Worm (Caenorhabditis elegans) whole organism, L3 larva: ENCODE results near the gene txt-9.

ENCODE experiments used
- R02D3.7 ChIP-seq: fragments of 150-350 bp; optimal IDR thresholded peaks from 2 replicates; lab custom pipeline; 2014; ENCODE audit warnings: missing biosample characterization, missing genetic modification characterization
- ZK546.5 ChIP-seq: sonication (generic microtip); optimal IDR thresholded peaks from 2 replicates; lab custom pipeline; 2017; ENCODE audit warnings: missing biosample characterization, missing genetic modification characterization
- ceh-16 ChIP-seq: sonication (generic microtip); optimal IDR thresholded peaks from 2 replicates; lab custom pipeline; 2017; ENCODE audit warnings: missing biosample characterization, missing genetic modification characterization
- nhr-76 ChIP-seq: fragments of 150-350 bp; sonication (generic microtip); optimal IDR thresholded peaks from 5 replicates; lab custom pipeline; 2014; ENCODE audit warnings: missing biosample characterization, missing genetic modification characterization
- pqm-1 ChIP-seq: fragments of 150-350 bp; optimal IDR thresholded peaks from 2 replicates; lab custom pipeline; 2017; ENCODE audit warnings: missing biosample characterization, missing genetic modification characterization, inconsistent platforms
- unc-62 ChIP-seq: fragments of 150-350 bp; sonication (generic microtip); optimal IDR thresholded peaks from 4 replicates; lab custom pipeline; 2014; ENCODE audit warnings: missing biosample characterization, missing genetic modification reagents, missing genetic modification characterization
- ztf-4 ChIP-seq: fragments of 150-350 bp; optimal IDR thresholded peaks from 2 replicates; lab custom pipeline; 2014; ENCODE audit warnings: missing biosample characterization, missing genetic modification characterization

DNA sequence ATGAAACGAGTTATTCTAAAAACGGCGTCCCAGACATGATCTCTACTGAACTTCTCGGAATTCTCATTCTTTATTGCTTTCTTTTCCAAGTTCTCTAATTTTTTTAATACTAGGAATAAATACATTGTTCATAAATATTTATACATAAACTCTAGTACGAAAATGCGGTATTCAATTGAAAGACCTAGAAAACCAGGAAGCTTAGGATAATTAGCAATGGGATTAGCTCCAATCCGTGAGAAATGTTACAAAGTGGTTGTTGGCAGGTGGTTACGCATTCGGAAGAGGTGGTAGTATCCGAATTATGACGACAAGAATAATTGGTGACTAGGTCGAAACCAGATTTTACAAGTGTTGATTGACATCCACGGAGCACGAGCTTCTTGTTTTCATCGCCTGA, 18.6 kb upstream of the txt-9 start:
- TF ChIP-seq nhr-76 (tag; lab: Kevin White, UChicago) (no peak), pqm-1 (tag; lab: Kevin White, UChicago) (no peak), ztf-4 (tag; lab: Kevin White, UChicago) (no peak), unc-62 (GFP tag; lab: Kevin White, UChicago) (no peak), ZK546.5 (tag; lab: Kevin White, UChicago) (no peak), ceh-16 (tag; lab: Kevin White, UChicago) (no peak), R02D3.7 (no peak)
